Worm (Caenorhabditis elegans) whole organism, L4 larva: ENCODE results near the gene adal-1.

ENCODE experiments used
- D1046.2 ChIP-seq: fragments of 200-800 bp; sonication (Bioruptor generic); IDR thresholded peaks from 2 replicates; pipeline ENCODE4 v1.3.6; 2022; ENCODE audit warnings: missing genetic modification characterization, missing compliant biosample characterization
- F10B5.3 ChIP-seq: sonication (generic microtip); optimal IDR thresholded peaks from 2 replicates; lab custom pipeline; 2016; ENCODE audit warnings: mild to moderate bottlenecking, missing genetic modification characterization, missing compliant biosample characterization
- F49E8.2 ChIP-seq: sonication (generic microtip); optimal IDR thresholded peaks from 2 replicates; lab custom pipeline; 2016; ENCODE audit warnings: missing compliant biosample characterization, mild to moderate bottlenecking, missing genetic modification characterization, borderline replicate concordance
- Y105C5A.15 ChIP-seq: fragments of 200-800 bp; sonication (Bioruptor generic); IDR thresholded peaks from 2 replicates; pipeline ENCODE4 v1.3.6; 2022; ENCODE audit warnings: missing genetic modification characterization, missing compliant biosample characterization
- Y48G9A.11 ChIP-seq: fragments of 200-800 bp; sonication (Bioruptor generic); IDR thresholded peaks from 2 replicates; pipeline ENCODE4 v1.3.6; 2022; ENCODE audit warnings: missing genetic modification reagents, missing genetic modification characterization, missing compliant biosample characterization
- ZK546.5 ChIP-seq, 2 experiments: sonication (generic microtip); optimal IDR thresholded peaks; 2 replicates each; lab custom pipeline; 2017; ENCODE audit warnings: missing biosample characterization in 2 of 2, missing genetic modification characterization in 2 of 2
- aha-1 ChIP-seq: fragments of 150-350 bp; peaks from one replicate; lab custom pipeline; 2014; ENCODE audit warnings: missing biosample characterization, missing genetic modification characterization
- arid-1 ChIP-seq: fragments of 200-800 bp; sonication (Bioruptor generic); conservative IDR thresholded peaks from 2 replicates; pipeline ENCODE4 v1.3.6; 2022; ENCODE audit warnings: missing genetic modification reagents, missing genetic modification characterization, missing compliant biosample characterization
- ceh-20 ChIP-seq: fragments of 200-800 bp; sonication (Bioruptor generic); IDR thresholded peaks from 2 replicates; pipeline ENCODE4 v1.3.6; 2022; ENCODE audit warnings: missing genetic modification reagents, missing genetic modification characterization, missing compliant biosample characterization
- cey-2 ChIP-seq: sonication (generic microtip); optimal IDR thresholded peaks from 3 replicates; lab custom pipeline; 2017; ENCODE audit warnings: missing genetic modification characterization, mild to moderate bottlenecking, missing compliant biosample characterization, antibody characterized with exemption, borderline replicate concordance; ENCODE audit not compliant: insufficient read depth
- daf-8 ChIP-seq: fragments of 200-800 bp; sonication (Bioruptor generic); IDR thresholded peaks from 2 replicates; pipeline ENCODE4 v1.3.6; 2022; ENCODE audit warnings: missing genetic modification characterization, missing compliant biosample characterization
- dmd-8 ChIP-seq: fragments of 200-800 bp; sonication (Bioruptor generic); IDR thresholded peaks from 2 replicates; pipeline ENCODE4 v1.3.6; 2022; ENCODE audit warnings: missing genetic modification characterization, missing compliant biosample characterization
- dmd-9 ChIP-seq: fragments of 200-800 bp; sonication (Bioruptor generic); IDR thresholded peaks from 2 replicates; pipeline ENCODE4 v1.3.6; 2022; ENCODE audit warnings: missing genetic modification reagents, missing genetic modification characterization, missing compliant biosample characterization
- dpl-1 ChIP-seq: fragments of 150-350 bp; optimal IDR thresholded peaks from 2 replicates; lab custom pipeline; 2014; ENCODE audit warnings: missing biosample characterization, missing genetic modification reagents, missing genetic modification characterization
- egl-43 ChIP-seq: fragments of 200-800 bp; sonication (Bioruptor generic); IDR thresholded peaks from 2 replicates; pipeline ENCODE4 v1.3.6; 2022; ENCODE audit warnings: missing genetic modification reagents, missing genetic modification characterization, missing compliant biosample characterization
- gei-8 ChIP-seq: fragments of 200-800 bp; sonication (Bioruptor generic); optimal IDR thresholded peaks from 2 replicates; lab custom pipeline; 2018; ENCODE audit warnings: mild to moderate bottlenecking, missing genetic modification characterization, missing compliant biosample characterization
- hmg-1.1 ChIP-seq: fragments of 200-800 bp; sonication (Bioruptor generic); IDR thresholded peaks from 2 replicates; pipeline ENCODE4 v1.3.6; 2022; ENCODE audit warnings: missing genetic modification reagents, missing genetic modification characterization, missing compliant biosample characterization
- jun-1 ChIP-seq: fragments of 150-350 bp; optimal IDR thresholded peaks from 2 replicates; lab custom pipeline; 2014; ENCODE audit warnings: missing biosample characterization, missing genetic modification reagents, missing genetic modification characterization
- lin-1 ChIP-seq: fragments of 200-800 bp; sonication (Bioruptor generic); IDR thresholded peaks from 2 replicates; pipeline ENCODE4 v1.3.6; 2022; ENCODE audit warnings: missing genetic modification reagents, missing genetic modification characterization, missing compliant biosample characterization
- lin-38 ChIP-seq: fragments of 200-800 bp; sonication (Bioruptor generic); IDR thresholded peaks from 2 replicates; pipeline ENCODE4 v1.3.6; 2022; ENCODE audit warnings: missing genetic modification reagents, missing genetic modification characterization, missing compliant biosample characterization
- lsy-2 ChIP-seq, 2 experiments: fragments of 150-350 bp in 1 of 2; sonication (generic microtip) in 1 of 2; optimal IDR thresholded peaks; 2 replicates each; lab custom pipeline; 2014 to 2017; ENCODE audit warnings: missing biosample characterization in 2 of 2, missing genetic modification characterization in 2 of 2
- madf-5 ChIP-seq, 2 experiments: fragments of 200-800 bp; sonication (Bioruptor generic); IDR thresholded peaks; 2 replicates each; pipeline ENCODE4 v1.3.6; 2022; ENCODE audit warnings: missing compliant biosample characterization in 2 of 2, missing genetic modification characterization in 2 of 2
- mdl-1 ChIP-seq, 2 experiments: fragments of 150-350 bp in 1 of 2; sonication (generic microtip) in 1 of 2; optimal IDR thresholded peaks; 2 replicates each; lab custom pipeline; 2014 to 2017; ENCODE audit warnings: missing biosample characterization in 2 of 2, missing genetic modification characterization in 2 of 2
- mes-2 ChIP-seq: sonication (generic microtip); optimal IDR thresholded peaks from 2 replicates; lab custom pipeline; 2016; ENCODE audit warnings: missing genotype, mild to moderate bottlenecking, missing genetic modification characterization, missing compliant biosample characterization; ENCODE audit not compliant: poor library complexity, severe bottlenecking
- mxl-2 ChIP-seq: fragments of 200-800 bp; sonication (Bioruptor generic); conservative IDR thresholded peaks from 2 replicates; pipeline ENCODE4 v1.3.6; 2022; ENCODE audit warnings: missing genetic modification reagents, missing genetic modification characterization, missing compliant biosample characterization
- mxl-3 ChIP-seq: fragments of 200-800 bp; sonication (Bioruptor generic); optimal IDR thresholded peaks from 2 replicates; lab custom pipeline; 2018; ENCODE audit warnings: mild to moderate bottlenecking, missing genetic modification characterization, missing compliant biosample characterization
- nhr-102 ChIP-seq: sonication (generic microtip); optimal IDR thresholded peaks from 2 replicates; lab custom pipeline; 2016; ENCODE audit warnings: mild to moderate bottlenecking, missing genetic modification characterization, moderate library complexity, missing compliant biosample characterization
- nhr-25 ChIP-seq: sonication (generic microtip); optimal IDR thresholded peaks from 2 replicates; lab custom pipeline; 2017; ENCODE audit warnings: missing genetic modification characterization, mild to moderate bottlenecking, missing compliant biosample characterization, antibody characterized with exemption, moderate library complexity, borderline replicate concordance; ENCODE audit not compliant: insufficient read depth
- nhr-28 ChIP-seq: fragments of 150-350 bp; optimal IDR thresholded peaks from 2 replicates; lab custom pipeline; 2014; ENCODE audit warnings: missing biosample characterization, missing genetic modification characterization
- nhr-77 ChIP-seq: fragments of 150-350 bp; optimal IDR thresholded peaks from 2 replicates; lab custom pipeline; 2014; ENCODE audit warnings: missing biosample characterization, missing genetic modification characterization
- pqm-1 ChIP-seq: sonication (generic microtip); optimal IDR thresholded peaks from 2 replicates; lab custom pipeline; 2017; ENCODE audit warnings: missing biosample characterization, missing genetic modification characterization
- sdz-12 ChIP-seq: fragments of 200-800 bp; sonication (Bioruptor generic); optimal IDR thresholded peaks from 2 replicates; lab custom pipeline; 2018; ENCODE audit warnings: mild to moderate bottlenecking, missing genetic modification characterization, missing compliant biosample characterization
- snpc-1.2 ChIP-seq: fragments of 200-800 bp; sonication (Bioruptor generic); IDR thresholded peaks from 2 replicates; pipeline ENCODE4 v1.3.6; 2022; ENCODE audit warnings: missing genetic modification reagents, missing genetic modification characterization, missing compliant biosample characterization
- unc-62 ChIP-seq, 3 experiments: fragments of 150-350 bp in 1 of 3; sonication (generic microtip); optimal IDR thresholded peaks in 2 of 3; peaks in 1 of 3; 1 replicate in 1 of 3; 2 replicates in 2 of 3; lab custom pipeline; 2014 to 2017; ENCODE audit warnings: missing biosample characterization in 3 of 3, missing genetic modification characterization in 3 of 3, missing genetic modification reagents in 3 of 3, missing genotype in 1 of 3

adal-1 gene

DNA sequence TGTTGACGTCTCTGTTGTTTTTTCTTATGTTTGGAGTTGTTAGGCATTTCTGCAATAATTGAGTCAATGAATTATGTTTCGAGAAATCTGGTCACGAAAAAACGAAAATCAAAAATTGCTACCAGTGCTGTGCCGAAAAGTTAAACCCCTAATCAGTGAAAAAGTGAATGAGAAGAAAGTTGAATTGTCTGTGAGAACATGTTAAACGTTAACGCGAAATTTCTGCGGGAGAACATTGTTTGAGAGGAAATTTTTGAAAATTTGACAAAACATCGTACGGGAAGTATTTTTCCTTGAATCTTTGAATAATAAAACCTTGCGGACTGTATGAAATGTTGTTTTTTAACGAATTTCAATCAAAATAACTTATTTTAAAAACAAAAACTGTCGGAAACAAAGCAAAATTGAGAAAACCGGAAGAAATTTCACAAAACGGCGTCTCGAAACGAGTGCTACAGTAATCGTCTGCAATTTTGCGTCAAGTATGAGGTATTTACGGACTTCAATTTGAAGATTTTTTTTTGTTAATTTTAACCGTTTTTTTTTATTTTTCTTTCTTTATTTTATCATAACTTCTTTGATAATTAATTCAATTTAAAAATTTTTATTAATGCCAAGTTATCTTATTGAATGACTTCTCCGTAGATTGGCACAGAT lies at the start of gene adal-1:
Gene adal-1, minus strand, starts transcription at position 51 of the 657 bp plus-strand sequence.
- TF ChIP-seq lsy-2 (tag; optimal IDR thresholded peaks at IDR 0.05; lab: Kevin White, UChicago) (peak in 1 of 2 experiments; percentile 55), madf-5 (GFP tag; IDR thresholded peaks at IDR 0.05; lab: Robert Waterston, UW) (no peak)

DNA sequence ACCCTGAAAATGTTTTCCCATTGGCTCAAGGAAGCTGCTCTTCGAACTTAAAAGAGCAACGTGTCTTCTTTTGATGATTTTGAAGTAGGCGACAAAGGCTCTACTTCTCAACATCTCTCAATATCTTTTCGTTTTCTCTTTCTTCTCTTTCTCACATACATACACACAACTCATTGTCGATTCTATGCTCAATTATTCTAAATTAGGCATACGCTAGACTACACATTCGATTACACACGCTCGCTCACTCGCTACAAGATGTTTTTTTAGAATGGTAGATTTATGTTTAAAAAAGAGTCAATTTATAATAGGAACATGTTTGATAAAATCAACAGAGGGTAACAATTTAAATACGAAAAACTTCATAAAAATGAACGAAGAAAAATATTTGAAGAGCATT lies 48.1 kb upstream of the adal-1 start:
- TF ChIP-seq nhr-102 (no peak), jun-1 (tag; lab: Kevin White, UChicago) (no peak), F49E8.2 (tag; lab: Kevin White, UChicago) (no peak), nhr-25 (no peak), mxl-2 (GFP tag; lab: Robert Waterston, UW) (no peak), Y48G9A.11 (GFP tag; lab: Robert Waterston, UW) (no peak), cey-2 (tag; lab: Kevin White, UChicago) (no peak), mxl-3 (no peak), madf-5 (GFP tag; IDR thresholded peaks at IDR 0.05; lab: Robert Waterston, UW) (no peak), dmd-8 (GFP tag; lab: Robert Waterston, UW) (no peak), sdz-12 (no peak), snpc-1.2 (GFP tag; lab: Robert Waterston, UW) (no peak), hmg-1.1 (GFP tag; lab: Robert Waterston, UW) (no peak), mdl-1 (tag; optimal IDR thresholded peaks at IDR 0.05; lab: Kevin White, UChicago) (no peak), D1046.2 (no peak), unc-62 (GFP tag; optimal IDR thresholded peaks at IDR 0.05 in 1 of 2; lab: Kevin White, UChicago) (no peak), unc-62 (tag; optimal IDR thresholded peaks at IDR 0.05; lab: Kevin White, UChicago) (no peak), nhr-77 (tag; lab: Kevin White, UChicago) (no peak)
- TF ChIP-seq, all 104 proteins: peak for 0

DNA sequence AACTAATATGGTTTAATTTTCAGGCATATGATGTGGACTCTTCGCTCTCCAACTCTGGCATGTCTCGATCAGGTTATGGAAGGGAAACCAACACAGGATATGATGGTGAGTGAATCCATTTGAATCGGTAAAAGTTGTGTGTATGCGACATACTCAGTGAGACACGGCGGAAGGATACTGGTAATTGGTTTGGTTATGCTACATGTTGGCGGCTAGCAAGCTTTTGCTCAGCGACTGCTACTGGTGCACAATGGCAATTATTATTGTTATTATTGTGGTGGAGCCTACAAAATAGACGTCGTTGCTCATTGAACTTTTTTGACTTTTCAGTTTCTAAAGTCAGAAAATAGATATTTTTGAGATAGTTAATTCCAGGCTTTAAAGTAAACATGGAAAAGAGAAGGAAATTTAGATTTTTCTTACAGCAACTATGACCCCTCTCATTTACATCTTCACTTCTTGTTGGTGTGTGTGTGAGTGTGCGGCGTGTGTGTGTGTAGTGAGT lies 47.3 kb upstream of the adal-1 start:
- TF ChIP-seq unc-62 (GFP tag; optimal IDR thresholded peaks at IDR 0.05 in 1 of 2; lab: Kevin White, UChicago) (peak in 1 of 2 experiments; percentile 49), unc-62 (tag; optimal IDR thresholded peaks at IDR 0.05; lab: Kevin White, UChicago) (no peak), Y105C5A.15 (GFP tag; lab: Robert Waterston, UW) (no peak), egl-43 (0 out of 2 replicates have a peak, but pooled peaks have one; percentile 27), lin-1 (GFP tag; lab: Robert Waterston, UW) (no peak), aha-1 (tag; lab: Kevin White, UChicago) (peak; percentile 93)

DNA sequence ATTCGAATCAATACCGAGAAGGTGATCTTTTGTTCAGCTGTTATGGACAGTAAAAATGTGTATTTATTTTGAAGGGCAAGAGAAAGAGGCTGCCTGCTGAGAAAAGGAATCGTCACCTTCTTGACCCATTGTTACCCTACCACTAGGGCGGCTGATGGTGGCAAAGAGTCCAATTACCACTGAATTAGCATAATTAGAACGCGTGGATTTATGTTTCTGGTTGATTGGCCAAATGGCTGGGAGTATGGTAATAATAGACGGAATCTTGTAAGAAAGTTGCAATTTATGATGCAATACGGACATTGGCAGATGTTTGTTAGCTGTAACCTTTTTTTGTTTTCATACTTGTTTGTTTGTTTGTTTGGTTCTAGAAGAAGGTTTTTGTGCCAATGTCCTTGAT lies 46.4 kb upstream of the adal-1 start:
- TF ChIP-seq Y48G9A.11 (GFP tag; lab: Robert Waterston, UW) (no peak), F10B5.3 (tag; lab: Kevin White, UChicago) (no peak), nhr-28 (tag; lab: Kevin White, UChicago) (no peak), lin-38 (GFP tag; lab: Robert Waterston, UW) (no peak), dmd-9 (GFP tag; lab: Robert Waterston, UW) (no peak)

DNA sequence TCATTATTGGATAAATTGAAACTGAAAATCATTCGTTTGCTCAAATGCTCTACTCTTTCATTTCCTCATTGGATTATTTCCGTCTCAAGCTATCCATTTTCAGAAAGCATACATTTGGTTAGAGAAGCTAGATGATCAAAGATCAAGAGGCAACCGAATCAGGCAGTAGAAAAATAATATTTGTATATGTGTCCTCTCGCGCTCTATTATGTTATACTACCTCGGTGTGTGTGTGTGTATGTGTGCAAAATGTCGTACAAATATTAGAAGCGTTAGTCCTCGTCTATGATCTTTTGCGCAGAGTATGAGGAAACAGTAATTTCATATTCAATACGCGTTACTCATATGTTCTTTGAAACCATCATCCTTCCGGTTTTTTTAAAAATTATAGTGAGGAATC lies 43.6 kb upstream of the adal-1 start:
- TF ChIP-seq dpl-1 (GFP tag; lab: Kevin White, UChicago), result no peak
- no peak for TF ChIP-seq nhr-25
- TF ChIP-seq aha-1 (tag; lab: Kevin White, UChicago), result peak; percentile 84

DNA sequence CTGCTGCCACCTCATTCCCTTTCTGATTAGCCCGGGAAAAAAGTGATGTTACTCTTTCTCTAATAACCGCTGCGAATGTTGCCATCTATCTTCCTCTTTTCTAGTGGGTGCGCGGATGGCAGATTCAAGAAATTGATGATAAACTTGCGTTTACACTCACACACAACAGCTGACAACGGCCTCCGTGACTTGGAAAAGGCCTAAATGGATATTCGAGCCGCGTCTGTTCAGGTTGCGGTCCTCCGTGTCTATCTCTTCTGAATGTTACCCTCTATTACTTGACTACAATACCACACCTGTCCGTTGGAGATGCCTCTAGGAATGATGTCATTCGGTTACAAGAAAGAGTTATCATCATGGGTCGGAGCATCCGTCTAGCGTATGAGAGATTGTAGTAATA lies 43.1 kb upstream of the adal-1 start:
- peak in 1 of 2 experiments; percentile 37 for TF ChIP-seq unc-62 (GFP tag; optimal IDR thresholded peaks at IDR 0.05 in 1 of 2; lab: Kevin White, UChicago)
- TF ChIP-seq unc-62 (tag; optimal IDR thresholded peaks at IDR 0.05; lab: Kevin White, UChicago), result no peak
- TF ChIP-seq mes-2 (tag; lab: Kevin White, UChicago), result peak; percentile 14
- TF ChIP-seq ZK546.5 (tag; optimal IDR thresholded peaks at IDR 0.05; lab: Kevin White, UChicago), result no peak
- no peak for TF ChIP-seq gei-8 (GFP tag; lab: Kevin White, UChicago)
- no peak for TF ChIP-seq ceh-20 (GFP tag; lab: Robert Waterston, UW)
- peak; percentile 23 for TF ChIP-seq nhr-28 (tag; lab: Kevin White, UChicago)
- TF ChIP-seq aha-1 (tag; lab: Kevin White, UChicago), result peak; percentile 5
- no peak for TF ChIP-seq arid-1 (GFP tag; lab: Robert Waterston, UW)
- TF ChIP-seq daf-8 (GFP tag; lab: Robert Waterston, UW), result no peak
- TF ChIP-seq pqm-1 (tag; lab: Kevin White, UChicago), result peak; percentile 65
